Worm (Caenorhabditis elegans): Measurements from ENCODE around the gene exos-9.

exos-9 gene

DNA sequence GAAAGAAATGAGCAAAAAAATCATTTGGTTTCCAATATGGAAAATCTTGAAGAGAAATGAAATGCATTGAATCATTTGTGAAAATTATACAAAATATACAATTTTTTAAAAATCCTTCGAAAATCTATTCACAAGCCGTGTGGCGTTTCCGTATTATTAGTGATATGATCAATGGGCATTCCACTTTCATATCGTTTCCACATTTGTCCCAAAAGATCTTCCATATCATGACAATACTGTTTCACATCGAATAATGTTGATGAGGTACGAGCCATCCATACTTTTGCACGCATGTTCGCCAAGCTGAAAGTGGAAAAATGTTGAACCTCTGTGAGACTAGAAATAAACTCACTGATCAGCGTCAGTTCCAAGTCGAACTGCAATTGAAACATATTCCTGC lies 51.5 kb downstream of the exos-9 start:
- TF ChIP-seq ekl-4 (GFP tag; IDR thresholded peaks at IDR 0.05) (no peak), madf-3 (GFP tag; IDR thresholded peaks at IDR 0.05) (0 out of 2 replicates have a peak, but pooled peaks have one; percentile 26)
